Worm (Caenorhabditis elegans) whole organism, young adult: ENCODE results near the gene F56F11.2.

ENCODE experiments used
- aptf-3 ChIP-seq: fragments of 200-800 bp; sonication (Bioruptor generic); IDR thresholded peaks from 2 replicates; pipeline ENCODE4 v1.3.6; 2022; ENCODE audit warnings: missing genetic modification characterization, missing compliant biosample characterization
- attf-3 ChIP-seq: fragments of 200-800 bp; sonication (Bioruptor generic); conservative IDR thresholded peaks from 2 replicates; pipeline ENCODE4 v1.3.6; 2022; ENCODE audit warnings: missing genetic modification reagents, missing genetic modification characterization, missing compliant biosample characterization
- bed-1 ChIP-seq: fragments of 200-800 bp; sonication (Bioruptor generic); IDR thresholded peaks from 2 replicates; pipeline ENCODE4 v1.3.6; 2022; ENCODE audit warnings: missing genetic modification reagents, missing genetic modification characterization, missing compliant biosample characterization
- dox-1 ChIP-seq: fragments of 200-800 bp; sonication (Bioruptor generic); IDR thresholded peaks from 2 replicates; pipeline ENCODE4 v1.3.6; 2022; ENCODE audit warnings: missing genetic modification reagents, missing genetic modification characterization, missing compliant biosample characterization
- ets-4 ChIP-seq: fragments of 200-800 bp; sonication (Bioruptor generic); optimal IDR thresholded peaks from 2 replicates; lab custom pipeline; 2018; ENCODE audit warnings: mild to moderate bottlenecking, missing genetic modification characterization, missing compliant biosample characterization
- him-1 ChIP-seq: sonication (generic microtip); optimal IDR thresholded peaks from 2 replicates; lab custom pipeline; 2016; ENCODE audit warnings: missing genotype, missing genetic modification reagents, missing genetic modification characterization, missing compliant biosample characterization
- hlh-26 ChIP-seq: fragments of 200-800 bp; sonication (Bioruptor generic); conservative IDR thresholded peaks from 2 replicates; pipeline ENCODE4 v1.3.6; 2022; ENCODE audit warnings: missing genetic modification reagents, missing genetic modification characterization, missing compliant biosample characterization
- madf-8 ChIP-seq: fragments of 200-800 bp; sonication (Bioruptor generic); conservative IDR thresholded peaks from 2 replicates; pipeline ENCODE4 v1.3.6; 2022; ENCODE audit warnings: missing genetic modification reagents, missing genetic modification characterization, missing compliant biosample characterization
- tbx-9 ChIP-seq: sonication (generic microtip); optimal IDR thresholded peaks from 2 replicates; lab custom pipeline; 2016; ENCODE audit warnings: borderline replicate concordance, missing genetic modification characterization, inconsistent platforms, missing compliant biosample characterization
- unc-62 ChIP-seq: fragments of 150-350 bp; optimal IDR thresholded peaks from 2 replicates; lab custom pipeline; 2014; ENCODE audit warnings: missing biosample characterization, missing genetic modification reagents, missing genetic modification characterization

DNA sequence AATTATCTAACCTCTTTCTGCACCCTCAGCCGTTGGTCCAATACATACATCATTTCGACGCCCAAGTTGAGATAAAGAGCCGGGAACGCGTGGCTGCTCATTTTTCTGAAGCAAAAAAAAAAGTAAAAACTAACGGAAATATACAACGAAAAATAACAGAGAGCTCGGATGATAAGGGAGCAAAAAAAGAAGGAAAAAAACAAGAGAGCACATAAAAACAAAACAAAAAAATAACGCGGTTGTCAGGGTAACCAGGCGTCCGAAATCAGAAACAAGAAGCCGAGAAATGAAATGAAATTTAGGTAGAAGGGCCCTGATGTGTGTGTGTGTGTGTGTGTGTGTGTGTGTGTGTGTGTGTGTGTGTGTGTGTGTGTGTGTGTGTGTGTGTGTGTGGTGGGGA is 42.6 kb downstream of the F56F11.2 start, which contains the start of gene R10F2.5:
- TF ChIP-seq bed-1 (GFP tag; lab: Robert Waterston, UW) (no peak), madf-8 (GFP tag; lab: Robert Waterston, UW) (no peak), attf-3 (GFP tag; lab: Robert Waterston, UW) (no peak), dox-1 (GFP tag; lab: Robert Waterston, UW) (no peak), hlh-26 (GFP tag; lab: Robert Waterston, UW) (no peak), unc-62 (GFP tag; lab: Kevin White, UChicago) (no peak), aptf-3 (GFP tag; lab: Robert Waterston, UW) (no peak), ets-4 (GFP tag; lab: Kevin White, UChicago) (no peak), tbx-9 (tag; lab: Kevin White, UChicago) (no peak), him-1 (tag; lab: Kevin White, UChicago) (no peak)
